In genomic region chrV:13333386-13334180, ce11 we compare ENCODE assay signal across 1 worm cellular context.
TF ChIP-seq lines count a peak whose summit lies in the region.

Gene nhr-168 (minus strand): TSS chrV:13333871.

TF ChIP-seq in whole organism, L4 larva, 104 proteins besides CTCF, POLR2A, EP300 and RAD21 (continued from another document):
- TF ChIP-seq unc-62 (GFP tag; optimal IDR thresholded peaks at IDR 0.05 in 1 of 2; lab: Kevin White, UChicago) (peak in 1 of 2 experiments; percentile 30), unc-62 (tag; optimal IDR thresholded peaks at IDR 0.05; lab: Kevin White, UChicago) (no peak), nhr-76 (tag; optimal IDR thresholded peaks at IDR 0.05; lab: Kevin White, UChicago) (no peak), hif-1 (tag; optimal IDR thresholded peaks at IDR 0.05; lab: Kevin White, UChicago) (no peak), F37D6.2 (tag; optimal IDR thresholded peaks at IDR 0.05; lab: Kevin White, UChicago) (no peak), pha-4 (GFP tag; IDR thresholded peaks at IDR 0.05; lab: Robert Waterston, UW) (no peak), pha-4 (tag; optimal IDR thresholded peaks at IDR 0.05; lab: Kevin White, UChicago) (no peak), vab-7 (GFP tag; IDR thresholded peaks at IDR 0.05; lab: Robert Waterston, UW) (no peak), pqm-1 (tag; optimal IDR thresholded peaks at IDR 0.05; lab: Kevin White, UChicago) (no peak), daf-16 (GFP tag; optimal IDR thresholded peaks at IDR 0.05; lab: Kevin White, UChicago) (no peak), daf-16 (tag; optimal IDR thresholded peaks at IDR 0.05; lab: Kevin White, UChicago) (peak; percentile 32), dmd-6 (GFP tag; IDR thresholded peaks at IDR 0.05; lab: Robert Waterston, UW) (peak; percentile 88), ztf-11 (tag; optimal IDR thresholded peaks at IDR 0.05; lab: Kevin White, UChicago) (no peak), lin-13 (GFP tag; optimal IDR thresholded peaks at IDR 0.05; lab: Kevin White, UChicago) (no peak), nhr-28 (tag; optimal IDR thresholded peaks at IDR 0.05; lab: Kevin White, UChicago) (peak; percentile 55), rbr-2 (tag; optimal IDR thresholded peaks at IDR 0.05; lab: Kevin White, UChicago) (no peak), dmd-9 (GFP tag; IDR thresholded peaks at IDR 0.05; lab: Robert Waterston, UW) (no peak), lin-39 (tag; optimal IDR thresholded peaks at IDR 0.05; lab: Kevin White, UChicago) (no peak), lir-3 (tag; optimal IDR thresholded peaks at IDR 0.05; lab: Kevin White, UChicago) (no peak), duxl-1 (tag; optimal IDR thresholded peaks at IDR 0.05; lab: Kevin White, UChicago; ENCODE audit: poor library complexity) (no peak), ceh-44 (GFP tag; IDR thresholded peaks at IDR 0.05; lab: Robert Waterston, UW) (no peak), nhr-41 (GFP tag; IDR thresholded peaks at IDR 0.05; lab: Robert Waterston, UW) (no peak), mxl-2 (GFP tag; conservative IDR thresholded peaks at IDR 0.05; lab: Robert Waterston, UW) (no peak), daf-19 (GFP tag; conservative IDR thresholded peaks at IDR 0.05; lab: Robert Waterston, UW) (no peak), lin-1 (GFP tag; IDR thresholded peaks at IDR 0.05; lab: Robert Waterston, UW) (0 out of 2 replicates have a peak, but pooled peaks have one; percentile 25), ceh-20 (GFP tag; IDR thresholded peaks at IDR 0.05; lab: Robert Waterston, UW) (no peak), arid-1 (GFP tag; conservative IDR thresholded peaks at IDR 0.05; lab: Robert Waterston, UW) (no peak), F44E2.7 (GFP tag; IDR thresholded peaks at IDR 0.05; lab: Robert Waterston, UW) (no peak), daf-8 (GFP tag; IDR thresholded peaks at IDR 0.05; lab: Robert Waterston, UW) (no peak), nhr-237 (tag; optimal IDR thresholded peaks at IDR 0.05; lab: Kevin White, UChicago) (no peak), jun-1 (tag; optimal IDR thresholded peaks at IDR 0.05; lab: Kevin White, UChicago) (no peak), zag-1 (tag; optimal IDR thresholded peaks at IDR 0.05; lab: Kevin White, UChicago) (no peak), gei-8 (GFP tag; optimal IDR thresholded peaks at IDR 0.05; lab: Kevin White, UChicago) (no peak), ama-1 (optimal IDR thresholded peaks at IDR 0.05; lab: Kevin White, UChicago) (no peak), unc-130 (GFP tag; optimal IDR thresholded peaks at IDR 0.05; lab: Kevin White, UChicago) (no peak), aha-1 (tag; lab: Kevin White, UChicago) (no peak), zip-2 (tag; optimal IDR thresholded peaks at IDR 0.05; lab: Kevin White, UChicago) (no peak), ces-1 (GFP tag; optimal IDR thresholded peaks at IDR 0.05; lab: Kevin White, UChicago) (no peak), ZK337.2 (GFP tag; IDR thresholded peaks at IDR 0.05; lab: Robert Waterston, UW) (no peak), php-3 (GFP tag; IDR thresholded peaks at IDR 0.05; lab: Robert Waterston, UW) (no peak), ceh-82 (tag; optimal IDR thresholded peaks at IDR 0.05; lab: Kevin White, UChicago) (no peak), spr-1 (tag; optimal IDR thresholded peaks at IDR 0.05; lab: Kevin White, UChicago) (no peak), dve-1 (tag; optimal IDR thresholded peaks at IDR 0.05; lab: Kevin White, UChicago; ENCODE audit: insufficient read depth) (peak; percentile 49), Y105C5A.15 (GFP tag; IDR thresholded peaks at IDR 0.05; lab: Robert Waterston, UW) (no peak), nhr-42 (GFP tag; IDR thresholded peaks at IDR 0.05; lab: Robert Waterston, UW) (no peak), hlh-30 (tag; optimal IDR thresholded peaks at IDR 0.05; lab: Kevin White, UChicago; ENCODE audit: insufficient read depth) (peak; percentile 6), attf-4 (tag; optimal IDR thresholded peaks at IDR 0.05; lab: Kevin White, UChicago) (no peak)
